Fruit fly (Drosophila melanogaster): ENCODE measurements around the gene Ge-1.

Ge-1 gene

dm6 chr2L:11100516-11101061 lies at the start of gene Ge-1:
Ge-1 (minus strand) TSS chr2L:11100888.
- TF ChIP-seq noc (tag; optimal IDR thresholded peaks at IDR 0.05) = no peak

dm6 chr2L:11148969-11149368 lies 48.3 kb upstream of the Ge-1 start, which contains the start of gene Gyc32E:
Gyc32E (minus strand) TSS chr2L:11149101.
- TF ChIP-seq noc (tag; optimal IDR thresholded peaks at IDR 0.05) = no peak

- no peak for TF ChIP-seq noc (tag; optimal IDR thresholded peaks at IDR 0.05)
Measured at dm6 chr2L:11145317-11145716, 44.6 kb upstream of the Ge-1 start, which contains the start of gene CG31867. CG31867 (minus strand) TSS chr2L:11145417.

- TF ChIP-seq noc (tag; optimal IDR thresholded peaks at IDR 0.05) = no peak
Measured at dm6 chr2L:11136093-11136492, 35.4 kb upstream of the Ge-1 start, which contains the start of gene hgo. hgo (plus strand) TSS chr2L:11136393.

- no peak for TF ChIP-seq noc (tag; optimal IDR thresholded peaks at IDR 0.05)
Measured at dm6 chr2L:11130151-11131008, 29.7 kb upstream of the Ge-1 start, which contains the start of the genes RfC38 and CG4751. RfC38 (minus strand) TSS chr2L:11130645. CG4751 (plus strand) TSS chr2L:11130737.

dm6 chr2L:11123499-11123898 lies 22.8 kb upstream of the Ge-1 start, which contains the start of the genes Csl4 and Nup160:
Csl4 (minus strand) TSS chr2L:11123567.
Nup160 (plus strand) TSS chr2L:11123777.
- TF ChIP-seq noc (tag; optimal IDR thresholded peaks at IDR 0.05) = no peak

- TF ChIP-seq noc (tag; optimal IDR thresholded peaks at IDR 0.05) = no peak
Measured at dm6 chr2L:11121614-11122013, 20.9 kb upstream of the Ge-1 start, which contains the start of gene Dnaaf4. Dnaaf4 (minus strand) TSS chr2L:11121714.

- no peak for TF ChIP-seq noc (tag; optimal IDR thresholded peaks at IDR 0.05)
Measured at dm6 chr2L:11119966-11120517, 19.4 kb upstream of the Ge-1 start, which contains the start of gene CG6230. CG6230 (minus strand) TSS chr2L:11120319.

dm6 chr2L:11113714-11114113 lies 13.0 kb upstream of the Ge-1 start, which contains the start of gene Gr32a:
Gr32a (plus strand) TSS chr2L:11114014.
- no peak for TF ChIP-seq noc (tag; optimal IDR thresholded peaks at IDR 0.05)

- no peak for TF ChIP-seq noc (tag; optimal IDR thresholded peaks at IDR 0.05)
Measured at dm6 chr2L:11113011-11113528, 12.4 kb upstream of the Ge-1 start, which contains the start of gene Idua. Idua (minus strand) TSS chr2L:11113061.

- peak; percentile 95 for TF ChIP-seq noc (tag; optimal IDR thresholded peaks at IDR 0.05)
Measured at dm6 chr2L:11106562-11106962, 5.9 kb upstream of the Ge-1 start, which contains the start of gene Reps. Reps (minus strand) TSS chr2L:11106645.

- no peak for TF ChIP-seq noc (tag; optimal IDR thresholded peaks at IDR 0.05)
Measured at dm6 chr2L:11105320-11105719, 4.6 kb upstream of the Ge-1 start.

dm6 chr2L:11091111-11091510 lies 9.6 kb downstream of the Ge-1 start, which contains the start of gene Wdr59:
Wdr59 (plus strand) TSS chr2L:11091444.
- TF ChIP-seq noc (tag; optimal IDR thresholded peaks at IDR 0.05) = no peak

- no peak for TF ChIP-seq noc (tag; optimal IDR thresholded peaks at IDR 0.05)
Measured at dm6 chr2L:11086357-11086924, 14.2 kb downstream of the Ge-1 start, which contains the start of gene CG16854. CG16854 (plus strand) TSS chr2L:11086721.

dm6 chr2L:11085129-11085528 lies 15.6 kb downstream of the Ge-1 start, which contains the start of gene AstCC:
AstCC (minus strand) TSS chr2L:11085229.
- no peak for TF ChIP-seq noc (tag; optimal IDR thresholded peaks at IDR 0.05)

Data from whole organism, larva.